Worm (Caenorhabditis elegans) whole organism, young adult: Measurements from ENCODE around the gene D2096.9.

Experiments
- B0261.1 ChIP-seq: sonication (generic microtip); optimal IDR thresholded peaks from 2 replicates; lab custom pipeline; 2016; ENCODE audit warnings: mild to moderate bottlenecking, missing genetic modification characterization, moderate library complexity, missing compliant biosample characterization
- C17E4.6 ChIP-seq: fragments of 200-800 bp; sonication (Bioruptor generic); IDR thresholded peaks from 2 replicates; pipeline ENCODE4 v1.3.6; 2022; ENCODE audit warnings: missing genetic modification reagents, missing genetic modification characterization, missing compliant biosample characterization
- F37B4.10 ChIP-seq: fragments of 200-800 bp; sonication (Bioruptor generic); IDR thresholded peaks from 2 replicates; pipeline ENCODE4 v1.3.6; 2022; ENCODE audit warnings: missing genetic modification characterization, missing compliant biosample characterization
- F39B2.1 ChIP-seq: fragments of 200-800 bp; sonication (Bioruptor generic); IDR thresholded peaks from 2 replicates; pipeline ENCODE4 v1.3.6; 2022; ENCODE audit warnings: missing genetic modification reagents, missing genetic modification characterization, missing compliant biosample characterization
- K12H6.12 ChIP-seq: fragments of 200-800 bp; sonication (Bioruptor generic); optimal IDR thresholded peaks from 2 replicates; lab custom pipeline; 2018; ENCODE audit warnings: mild to moderate bottlenecking, missing genetic modification characterization, missing compliant biosample characterization
- Y67H2A.10 ChIP-seq: fragments of 200-800 bp; sonication (Bioruptor generic); conservative IDR thresholded peaks from 2 replicates; pipeline ENCODE4 v1.3.6; 2022; ENCODE audit warnings: missing genetic modification reagents, missing genetic modification characterization, missing compliant biosample characterization
- ama-1 ChIP-seq, 3 experiments: fragments of 150-350 bp in 1 of 3; sonication (generic microtip) in 2 of 3; optimal IDR thresholded peaks; 2 replicates each; lab custom pipeline; 2014 to 2018; ENCODE audit warnings: missing biosample characterization in 2 of 3, missing genetic modification characterization in 2 of 3, missing genetic modification reagents in 2 of 3
- atf-7 ChIP-seq: sonication (generic microtip); optimal IDR thresholded peaks from 2 replicates; lab custom pipeline; 2017; ENCODE audit warnings: mild to moderate bottlenecking, missing genetic modification characterization, missing compliant biosample characterization
- attf-5 ChIP-seq: fragments of 200-800 bp; sonication (Bioruptor generic); optimal IDR thresholded peaks from 2 replicates; lab custom pipeline; 2018; ENCODE audit warnings: mild to moderate bottlenecking, missing genetic modification characterization, missing compliant biosample characterization
- bed-1 ChIP-seq: fragments of 200-800 bp; sonication (Bioruptor generic); IDR thresholded peaks from 2 replicates; pipeline ENCODE4 v1.3.6; 2022; ENCODE audit warnings: missing genetic modification reagents, missing genetic modification characterization, missing compliant biosample characterization
- bed-2 ChIP-seq: fragments of 200-800 bp; sonication (Bioruptor generic); IDR thresholded peaks from 2 replicates; pipeline ENCODE4 v1.3.6; 2022; ENCODE audit warnings: missing genetic modification reagents, missing genetic modification characterization, missing compliant biosample characterization
- cebp-1 ChIP-seq, 2 experiments: fragments of 200-800 bp in 1 of 2; sonication (Bioruptor generic) in 1 of 2; sonication (generic microtip) in 1 of 2; IDR thresholded peaks in 1 of 2; optimal IDR thresholded peaks in 1 of 2; 2 replicates each; pipeline versions ENCODE4 v1.3.6 to Lab custom; 2017 to 2022; ENCODE audit warnings: missing compliant biosample characterization in 2 of 2, missing genetic modification characterization in 2 of 2, mild to moderate bottlenecking in 1 of 2, missing genetic modification reagents in 1 of 2, moderate library complexity in 1 of 2
- cebp-2 ChIP-seq: fragments of 200-800 bp; sonication (Bioruptor generic); IDR thresholded peaks from 2 replicates; pipeline ENCODE4 v1.3.6; 2022; ENCODE audit warnings: missing genetic modification characterization, missing compliant biosample characterization
- ceh-79 ChIP-seq: sonication (generic microtip); optimal IDR thresholded peaks from 2 replicates; lab custom pipeline; 2017; ENCODE audit warnings: mild to moderate bottlenecking, missing genetic modification characterization, missing compliant biosample characterization
- chd-7 ChIP-seq: sonication (generic microtip); optimal IDR thresholded peaks from 2 replicates; lab custom pipeline; 2016; ENCODE audit warnings: mild to moderate bottlenecking, missing genetic modification characterization, moderate library complexity, missing compliant biosample characterization
- dox-1 ChIP-seq: fragments of 200-800 bp; sonication (Bioruptor generic); IDR thresholded peaks from 2 replicates; pipeline ENCODE4 v1.3.6; 2022; ENCODE audit warnings: missing genetic modification reagents, missing genetic modification characterization, missing compliant biosample characterization
- egrh-3 ChIP-seq: fragments of 200-800 bp; sonication (Bioruptor generic); IDR thresholded peaks from 2 replicates; pipeline ENCODE4 v1.3.6; 2022; ENCODE audit warnings: missing genetic modification reagents, missing genetic modification characterization, missing compliant biosample characterization
- ekl-4 ChIP-seq: fragments of 200-800 bp; sonication (Bioruptor generic); IDR thresholded peaks from 2 replicates; pipeline ENCODE4 v1.3.6; 2022; ENCODE audit warnings: missing genetic modification reagents, missing genetic modification characterization, missing compliant biosample characterization
- him-1 ChIP-seq: sonication (generic microtip); optimal IDR thresholded peaks from 2 replicates; lab custom pipeline; 2016; ENCODE audit warnings: missing genotype, missing genetic modification reagents, missing genetic modification characterization, missing compliant biosample characterization
- lin-54 ChIP-seq: fragments of 200-800 bp; sonication (Bioruptor generic); optimal IDR thresholded peaks from 2 replicates; lab custom pipeline; 2018; ENCODE audit warnings: mild to moderate bottlenecking, missing genetic modification characterization, missing compliant biosample characterization
- lir-1 ChIP-seq: fragments of 200-800 bp; sonication (Bioruptor generic); conservative IDR thresholded peaks from 2 replicates; pipeline ENCODE4 v1.3.6; 2022; ENCODE audit warnings: missing genetic modification reagents, missing genetic modification characterization, missing compliant biosample characterization
- lsy-27 ChIP-seq: sonication (generic microtip); optimal IDR thresholded peaks from 2 replicates; lab custom pipeline; 2017; ENCODE audit warnings: missing genetic modification characterization, mild to moderate bottlenecking, missing compliant biosample characterization, antibody characterized with exemption, missing genotype, borderline replicate concordance; ENCODE audit not compliant: insufficient read depth
- madf-3 ChIP-seq: fragments of 200-800 bp; sonication (Bioruptor generic); IDR thresholded peaks from 2 replicates; pipeline ENCODE4 v1.3.6; 2022; ENCODE audit warnings: missing genetic modification reagents, missing genetic modification characterization, missing compliant biosample characterization
- madf-8 ChIP-seq: fragments of 200-800 bp; sonication (Bioruptor generic); conservative IDR thresholded peaks from 2 replicates; pipeline ENCODE4 v1.3.6; 2022; ENCODE audit warnings: missing genetic modification reagents, missing genetic modification characterization, missing compliant biosample characterization
- pbrm-1 ChIP-seq: fragments of 200-800 bp; sonication (Bioruptor generic); IDR thresholded peaks from 2 replicates; pipeline ENCODE4 v1.3.6; 2022; ENCODE audit warnings: missing genetic modification reagents, missing genetic modification characterization, missing compliant biosample characterization
- sea-2 ChIP-seq: fragments of 200-800 bp; sonication (Bioruptor generic); IDR thresholded peaks from 2 replicates; pipeline ENCODE4 v1.3.6; 2022; ENCODE audit warnings: missing genetic modification characterization, missing compliant biosample characterization
- snpc-1.1 ChIP-seq: sonication (generic microtip); optimal IDR thresholded peaks from 2 replicates; lab custom pipeline; 2017; ENCODE audit warnings: missing genetic modification characterization, mild to moderate bottlenecking, missing compliant biosample characterization, antibody characterized with exemption, moderate library complexity, missing genotype, missing genetic modification reagents; ENCODE audit not compliant: insufficient read depth
- snpc-4 ChIP-seq, 5 experiments: fragments of 150-350 bp in 1 of 5; sonication (generic microtip) in 4 of 5; optimal IDR thresholded peaks; 2 replicates each; lab custom pipeline; 2014 to 2018; ENCODE audit warnings: missing genetic modification characterization in 5 of 5, missing biosample characterization in 3 of 5, antibody characterized with exemption in 2 of 5, mild to moderate bottlenecking in 2 of 5, missing compliant biosample characterization in 2 of 5, missing genotype in 2 of 5, moderate library complexity in 2 of 5, missing genetic modification reagents in 1 of 5
- ztf-6 ChIP-seq: fragments of 200-800 bp; sonication (Bioruptor generic); IDR thresholded peaks from 2 replicates; pipeline ENCODE4 v1.3.6; 2022; ENCODE audit warnings: missing genetic modification reagents, missing genetic modification characterization, missing compliant biosample characterization

D2096.9 gene

DNA sequence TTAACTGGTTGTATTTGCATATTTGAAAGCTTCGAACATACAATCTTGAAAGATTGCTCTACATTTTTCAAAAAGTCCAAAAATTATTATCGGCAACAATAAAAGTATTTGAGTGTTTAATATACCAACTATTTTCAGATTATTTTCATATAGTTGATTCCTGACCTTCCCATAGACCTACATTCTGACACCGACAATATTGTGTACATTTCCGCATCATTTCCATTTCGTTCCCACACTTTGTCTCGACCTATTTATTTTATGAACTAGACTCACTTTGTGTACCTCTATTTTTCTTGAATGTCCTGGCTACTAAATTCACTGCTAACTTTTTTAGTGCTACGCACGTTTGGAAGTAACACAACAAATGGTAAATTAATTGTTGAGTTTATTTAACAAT is 40.2 kb downstream of the D2096.9 start, which contains the start of gene lgc-5 (continued):
- TF ChIP-seq attf-5 (GFP tag; lab: Kevin White, UChicago) (no peak), B0261.1 (tag; lab: Kevin White, UChicago) (no peak), F39B2.1 (GFP tag; lab: Robert Waterston, UW) (no peak)

DNA sequence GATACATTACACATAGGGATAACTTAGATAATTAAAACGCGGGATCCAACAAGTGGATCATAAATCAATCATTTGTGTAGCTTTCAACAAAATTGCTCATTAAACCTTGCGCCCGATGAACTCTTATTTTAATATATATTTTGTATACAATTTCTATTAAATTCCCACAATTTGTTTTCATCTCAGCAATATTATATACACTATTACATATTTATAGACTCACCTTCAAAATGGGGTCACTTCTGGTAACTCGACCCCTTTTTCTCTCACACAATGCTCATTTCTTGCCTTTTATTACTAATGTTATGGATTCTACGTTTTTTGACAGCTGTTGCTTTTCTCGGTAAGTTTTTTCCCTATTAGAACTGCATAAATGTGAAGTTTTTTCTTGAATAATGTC is 43.0 kb downstream of the D2096.9 start, which contains the start of gene lgc-6:
TSS of gene lgc-6 (plus strand) at position 301 of the 400 bp plus-strand sequence.
- TF ChIP-seq lir-1: no peak

DNA sequence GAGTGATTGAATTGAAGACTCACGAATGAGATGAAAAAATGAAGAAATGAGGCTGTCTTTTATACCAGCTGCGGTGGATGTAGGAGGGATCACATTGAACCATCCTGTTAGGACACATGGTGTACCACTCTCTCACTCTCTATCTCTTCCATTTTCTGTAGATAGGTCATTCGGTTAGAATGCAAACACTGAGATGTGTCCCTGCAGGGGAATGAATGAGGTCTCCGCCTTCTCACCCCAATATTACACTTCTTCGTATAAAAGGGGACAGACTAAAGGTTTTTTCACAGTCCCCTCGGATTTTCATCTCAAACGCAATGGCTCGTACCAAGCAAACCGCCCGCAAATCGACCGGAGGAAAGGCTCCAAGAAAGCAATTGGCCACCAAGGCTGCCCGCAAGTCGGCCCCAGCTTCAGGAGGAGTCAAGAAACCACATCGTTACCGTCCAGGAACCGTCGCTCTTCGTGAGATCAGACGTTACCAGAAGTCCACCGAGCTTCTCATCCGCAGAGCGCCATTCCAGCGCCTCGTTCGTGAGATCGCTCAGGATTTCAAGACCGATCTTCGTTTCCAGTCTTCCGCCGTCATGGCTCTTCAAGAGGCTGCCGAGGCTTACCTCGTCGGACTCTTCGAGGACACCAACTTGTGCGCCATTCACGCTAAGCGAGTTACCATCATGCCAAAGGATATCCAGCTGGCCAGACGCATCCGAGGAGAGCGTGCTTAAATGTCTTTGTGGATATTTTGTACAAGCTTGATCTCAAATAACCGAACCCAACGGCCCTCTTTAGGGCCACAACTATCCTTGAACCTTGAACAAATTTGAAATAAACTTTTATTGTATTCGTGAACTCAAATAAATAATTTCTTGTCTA is 48.4 kb downstream of the D2096.9 start, which contains the start of gene his-32:
TSS of gene his-32 (plus strand) at position 318 of the 876 bp plus-strand sequence.
- TF ChIP-seq Y67H2A.10 (GFP tag; lab: Robert Waterston, UW) (no peak), egrh-3 (peak; percentile 49; the same call in 1 of the 2 replicates), pbrm-1 (GFP tag; lab: Robert Waterston, UW) (peak; percentile 44; the same call in 1 of the 2 replicates), F39B2.1 (GFP tag; lab: Robert Waterston, UW) (peak; percentile 63; the same call in 1 of the 2 replicates), ekl-4 (GFP tag; lab: Robert Waterston, UW) (peak; percentile 37; the same call in 1 of the 2 replicates)
- TF ChIP-seq, all 124 proteins: peak for 4

DNA sequence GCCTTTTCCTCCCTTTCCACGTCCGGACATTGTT is 48.8 kb downstream of the D2096.9 start, which contains the start of gene his-31:
TSS of gene his-31 (minus strand) at position 30 of the 34 bp plus-strand sequence.
- TF ChIP-seq bed-2 (GFP tag; lab: Robert Waterston, UW) (no peak), ama-1 (optimal IDR thresholded peaks at IDR 0.05; lab: Kevin White, UChicago) (no peak), ama-1 (GFP tag; optimal IDR thresholded peaks at IDR 0.05; lab: Kevin White, UChicago) (no peak), ceh-79 (tag; lab: Kevin White, UChicago) (no peak), lin-54 (GFP tag; lab: Kevin White, UChicago) (no peak), F37B4.10 (GFP tag; lab: Robert Waterston, UW) (no peak), C17E4.6 (GFP tag; lab: Robert Waterston, UW) (no peak), madf-8 (no peak), madf-3 (GFP tag; lab: Robert Waterston, UW) (no peak), chd-7 (no peak), dox-1 (GFP tag; lab: Robert Waterston, UW) (no peak), cebp-2 (no peak), sea-2 (no peak), bed-1 (GFP tag; lab: Robert Waterston, UW) (no peak), lsy-27 (tag; lab: Kevin White, UChicago) (no peak), him-1 (no peak), K12H6.12 (no peak), atf-7 (no peak), ztf-6 (GFP tag; lab: Robert Waterston, UW) (no peak)

DNA sequence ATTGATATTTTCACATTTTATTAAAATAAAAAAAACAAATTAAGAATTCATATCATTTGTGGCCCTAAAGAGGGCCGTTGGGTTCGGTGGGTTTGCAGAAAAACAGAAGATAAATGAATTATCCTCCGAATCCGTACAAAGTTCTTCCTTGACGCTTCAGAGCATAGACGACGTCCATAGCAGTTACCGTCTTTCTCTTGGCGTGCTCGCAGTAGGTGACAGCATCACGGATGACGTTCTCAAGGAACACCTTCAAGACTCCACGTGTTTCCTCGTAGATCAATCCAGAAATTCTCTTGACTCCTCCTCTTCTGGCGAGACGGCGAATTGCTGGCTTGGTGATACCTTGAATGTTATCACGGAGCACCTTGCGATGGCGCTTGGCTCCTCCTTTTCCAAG is 49.0 kb downstream of the D2096.9 start:
- TF ChIP-seq cebp-1 (GFP tag; IDR thresholded peaks at IDR 0.05; lab: Robert Waterston, UW) (no peak), cebp-1 (tag; optimal IDR thresholded peaks at IDR 0.05; lab: Kevin White, UChicago) (no peak), snpc-4 (GFP tag; optimal IDR thresholded peaks at IDR 0.05; lab: Kevin White, UChicago) (no peak), snpc-4 (tag; optimal IDR thresholded peaks at IDR 0.05; lab: Kevin White, UChicago) (no peak), snpc-1.1 (no peak)
- TF ChIP-seq, all 124 proteins: peak for 0
